Fruit fly (Drosophila melanogaster): ENCODE measurements around the gene tHMG2.

tHMG2 gene

DNA sequence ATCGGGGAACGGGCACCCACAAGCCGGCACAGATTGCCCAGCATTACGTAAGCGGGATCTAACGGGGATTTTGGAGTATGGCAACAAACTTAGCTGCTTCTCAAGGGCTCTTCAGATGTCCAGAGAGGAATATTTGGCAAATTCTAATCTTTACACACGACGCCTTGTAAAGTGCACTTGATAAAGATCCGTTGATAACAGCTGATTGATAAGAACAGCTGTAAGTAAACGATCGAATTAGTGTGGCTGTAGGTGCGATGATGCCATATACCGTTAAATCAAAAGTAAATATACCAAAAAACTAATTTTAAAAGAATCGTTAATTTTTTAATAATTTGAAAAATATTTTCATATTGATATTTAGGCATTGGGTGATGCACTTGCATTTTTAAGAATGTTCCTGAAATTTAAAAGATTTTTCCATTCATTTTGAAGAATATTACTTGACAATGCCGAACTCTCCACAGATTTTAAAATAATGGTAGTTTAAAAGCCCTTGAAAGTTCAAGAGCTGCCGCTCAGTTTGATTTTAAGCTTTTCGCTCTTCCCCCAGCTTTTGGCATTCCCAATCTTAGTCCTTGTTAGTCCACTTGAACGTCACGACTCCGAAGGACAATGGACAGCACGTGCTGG lies 24.7 kb upstream of the tHMG2 start, which contains the start of the genes CG5377 and Nrx-1 (continued):
- TF ChIP-seq repo (GFP tag; optimal IDR thresholded peaks at IDR 0.05) = no peak
- no peak for TF ChIP-seq CG10431 (GFP tag; optimal IDR thresholded peaks at IDR 0.05)
- TF ChIP-seq CG4854 (GFP tag; optimal IDR thresholded peaks at IDR 0.05) = no peak
- TF ChIP-seq CG6791 (GFP tag; IDR thresholded peaks at IDR 0.05; ENCODE audit: partially characterized antibody) = no peak
- TF ChIP-seq vvl (GFP tag; IDR thresholded peaks at IDR 0.05) = no peak
- no peak for TF ChIP-seq esg (GFP tag; conservative IDR thresholded peaks at IDR 0.05)
- no peak for TF ChIP-seq usp (GFP tag; optimal IDR thresholded peaks at IDR 0.05)
- no peak for TF ChIP-seq Bgb (GFP tag; IDR thresholded peaks at IDR 0.05; ENCODE audit: partially characterized antibody)
- TF ChIP-seq CG3065 (GFP tag; optimal IDR thresholded peaks at IDR 0.05) = no peak
- TF ChIP-seq CG34422 (GFP tag; IDR thresholded peaks at IDR 0.05) = peak; percentile 6; the same call in 1 of the 3 replicates
- TF ChIP-seq fd3F (GFP tag; optimal IDR thresholded peaks at IDR 0.05) = no peak
- TF ChIP-seq shn (GFP tag; optimal IDR thresholded peaks at IDR 0.05) = no peak
- no peak for TF ChIP-seq CG10209 (GFP tag; optimal IDR thresholded peaks at IDR 0.05)
- no peak for TF ChIP-seq CG31365 (tag; optimal IDR thresholded peaks at IDR 0.05)
- no peak for TF ChIP-seq gem (tag; optimal IDR thresholded peaks at IDR 0.05)
- TF ChIP-seq dan (GFP tag; IDR thresholded peaks at IDR 0.05) = no peak
- no peak for TF ChIP-seq sqz (GFP tag; optimal IDR thresholded peaks at IDR 0.05)
- no peak for TF ChIP-seq ken (GFP tag; IDR thresholded peaks at IDR 0.05)
- TF ChIP-seq CG31441 (GFP tag; IDR thresholded peaks at IDR 0.05) = no peak
- no peak for TF ChIP-seq Dbx (GFP tag; IDR thresholded peaks at IDR 0.05)
- no peak for TF ChIP-seq gsb (GFP tag; IDR thresholded peaks at IDR 0.05)
- TF ChIP-seq CG6175 (GFP tag; IDR thresholded peaks at IDR 0.05) = no peak
- peak; percentile 74 for TF ChIP-seq CG9797 (GFP tag; optimal IDR thresholded peaks at IDR 0.05)
- TF ChIP-seq wdn (GFP tag; IDR thresholded peaks at IDR 0.05) = no peak
- TF ChIP-seq Gug (GFP tag; IDR thresholded peaks at IDR 0.05) = no peak
- no peak for TF ChIP-seq bcd (GFP tag; optimal IDR thresholded peaks at IDR 0.05)
- no peak for TF ChIP-seq CG12659 (GFP tag; optimal IDR thresholded peaks at IDR 0.05)
- TF ChIP-seq CG9932 (GFP tag; IDR thresholded peaks at IDR 0.05) = no peak
- TF ChIP-seq vfl (GFP tag; optimal IDR thresholded peaks at IDR 0.05) = no peak
- peak; percentile 7 for TF ChIP-seq BEAF-32 (GFP tag; optimal IDR thresholded peaks at IDR 0.05)
- no peak for TF ChIP-seq Asciz (GFP tag; optimal IDR thresholded peaks at IDR 0.05)
- no peak for TF ChIP-seq CG10321 (GFP tag; IDR thresholded peaks at IDR 0.05)
- peak; percentile 59 for TF ChIP-seq E2f2 (GFP tag; IDR thresholded peaks at IDR 0.05)
- no peak for TF ChIP-seq Dip3 (GFP tag; optimal IDR thresholded peaks at IDR 0.05)
- TF ChIP-seq CG17612 (GFP tag; IDR thresholded peaks at IDR 0.05) = no peak
- no peak for TF ChIP-seq ara (GFP tag; IDR thresholded peaks at IDR 0.05)
- no peak for TF ChIP-seq seq (GFP tag; IDR thresholded peaks at IDR 0.05)
- TF ChIP-seq HmgZ (tag; optimal IDR thresholded peaks at IDR 0.05) = no peak
- no peak for TF ChIP-seq CG9215 (GFP tag; IDR thresholded peaks at IDR 0.05)
- TF ChIP-seq CG15514 (GFP tag; optimal IDR thresholded peaks at IDR 0.05) = no peak
- TF ChIP-seq unc-4 (GFP tag; IDR thresholded peaks at IDR 0.05; ENCODE audit: partially characterized antibody) = 0 out of 2 replicates have a peak, but pooled peaks have one; percentile 22
- TF ChIP-seq Lhr (GFP tag; optimal IDR thresholded peaks at IDR 0.05) = no peak
- no peak for TF ChIP-seq abd-A (tag; optimal IDR thresholded peaks at IDR 0.05)
- TF ChIP-seq sisA (GFP tag; IDR thresholded peaks at IDR 0.05) = no peak
- no peak for TF ChIP-seq MTF-1 (GFP tag; optimal IDR thresholded peaks at IDR 0.05; ENCODE audit: borderline replicate concordance)
- TF ChIP-seq CG14667 (GFP tag; IDR thresholded peaks at IDR 0.05) = no peak
- TF ChIP-seq CG5953 (GFP tag; IDR thresholded peaks at IDR 0.05) = no peak
- no peak for TF ChIP-seq CG7786 (GFP tag; optimal IDR thresholded peaks at IDR 0.05)
- no peak for TF ChIP-seq slou (GFP tag; optimal IDR thresholded peaks at IDR 0.05)
- no peak for TF ChIP-seq CG3847 (GFP tag; IDR thresholded peaks at IDR 0.05)
- no peak for TF ChIP-seq Deaf1 (tag; optimal IDR thresholded peaks at IDR 0.05)
